Worm (Caenorhabditis elegans): Measurements from ENCODE around the gene R74.8.

The R74.8 gene

ce11 chrIII:4236178-4236577 lies 30.1 kb downstream of the R74.8 start (continued):
- no peak for TF ChIP-seq F44E2.7 (GFP tag; IDR thresholded peaks at IDR 0.05)
- no peak for TF ChIP-seq unc-39 (tag; optimal IDR thresholded peaks at IDR 0.05)

ce11 chrIII:4237660-4238059 lies 31.6 kb downstream of the R74.8 start:
- no peak for TF ChIP-seq nhr-42 (GFP tag; IDR thresholded peaks at IDR 0.05)
- no peak for TF ChIP-seq dmd-9 (GFP tag; IDR thresholded peaks at IDR 0.05)
- no peak for TF ChIP-seq F49E8.2 (tag; optimal IDR thresholded peaks at IDR 0.05; ENCODE audit: borderline replicate concordance)
- TF ChIP-seq Y105C5A.15 (GFP tag; IDR thresholded peaks at IDR 0.05), result no peak
- peak; percentile 81 for TF ChIP-seq hmg-1.1 (GFP tag; IDR thresholded peaks at IDR 0.05)
- TF ChIP-seq duxl-1 (tag; optimal IDR thresholded peaks at IDR 0.05; ENCODE audit: poor library complexity), result peak; percentile 70
- peak; percentile 87 for TF ChIP-seq gei-8 (GFP tag; optimal IDR thresholded peaks at IDR 0.05)
- TF ChIP-seq lin-29 (GFP tag; IDR thresholded peaks at IDR 0.05), result 0 out of 2 replicates have a peak, but pooled peaks have one; percentile 31
- TF ChIP-seq ztf-7 (tag; optimal IDR thresholded peaks at IDR 0.05), result peak; percentile 74
- peak; percentile 91 for TF ChIP-seq tra-1 (GFP tag; IDR thresholded peaks at IDR 0.05)
- no peak for TF ChIP-seq zip-2 (tag; optimal IDR thresholded peaks at IDR 0.05)
- peak; percentile 88 for TF ChIP-seq ceh-20 (GFP tag; IDR thresholded peaks at IDR 0.05)
- TF ChIP-seq ceh-44 (GFP tag; IDR thresholded peaks at IDR 0.05), result no peak
- TF ChIP-seq ZK337.2 (GFP tag; IDR thresholded peaks at IDR 0.05), result no peak
- no peak for TF ChIP-seq zfp-2 (tag; optimal IDR thresholded peaks at IDR 0.05)
- TF ChIP-seq T20F7.1 (GFP tag; optimal IDR thresholded peaks at IDR 0.05), result peak; percentile 71
- TF ChIP-seq madf-9 (GFP tag; conservative IDR thresholded peaks at IDR 0.05), result peak; percentile 70; the same call in 1 of the 2 replicates
- peak; percentile 76 for TF ChIP-seq mes-2 (tag; optimal IDR thresholded peaks at IDR 0.05; ENCODE audit: poor library complexity, severe bottlenecking)
- peak; percentile 86 for TF ChIP-seq pha-4 (GFP tag; IDR thresholded peaks at IDR 0.05)
- peak; percentile 87 for TF ChIP-seq pha-4 (tag; optimal IDR thresholded peaks at IDR 0.05)
- peak; percentile 83 for TF ChIP-seq arid-1 (GFP tag; conservative IDR thresholded peaks at IDR 0.05)
- no peak for TF ChIP-seq aly-2 (tag; optimal IDR thresholded peaks at IDR 0.05)
- TF ChIP-seq lir-3 (tag; optimal IDR thresholded peaks at IDR 0.05), result no peak
- peak; percentile 68 for TF ChIP-seq F37D6.2 (tag; optimal IDR thresholded peaks at IDR 0.05)
- TF ChIP-seq hlh-30 (tag; optimal IDR thresholded peaks at IDR 0.05; ENCODE audit: insufficient read depth), result peak; percentile 98
- TF ChIP-seq ZK546.5 (tag; optimal IDR thresholded peaks at IDR 0.05), result no peak
- peak; percentile 98 for TF ChIP-seq dmd-6 (GFP tag; IDR thresholded peaks at IDR 0.05)
- peak; percentile 54; the same call in 1 of the 2 replicates for TF ChIP-seq mxl-2 (GFP tag; conservative IDR thresholded peaks at IDR 0.05)
- TF ChIP-seq mep-1 (tag; optimal IDR thresholded peaks at IDR 0.05), result peak; percentile 96
- peak; percentile 87 for TF ChIP-seq nhr-102 (tag; optimal IDR thresholded peaks at IDR 0.05)
- TF ChIP-seq unc-62 (GFP tag; optimal IDR thresholded peaks at IDR 0.05 in 1 of 2), result peak in 1 of 2 experiments; percentile 100
- TF ChIP-seq unc-62 (tag; optimal IDR thresholded peaks at IDR 0.05), result no peak
- no peak for TF ChIP-seq D1046.2 (GFP tag; IDR thresholded peaks at IDR 0.05)
- no peak for TF ChIP-seq F10B5.3 (tag; optimal IDR thresholded peaks at IDR 0.05)
- peak; percentile 57; the same call in 1 of the 2 replicates for TF ChIP-seq set-16 (GFP tag; IDR thresholded peaks at IDR 0.05)
- TF ChIP-seq snpc-1.2 (GFP tag; IDR thresholded peaks at IDR 0.05), result no peak
- peak; percentile 83 for TF ChIP-seq zfp-3 (GFP tag; conservative IDR thresholded peaks at IDR 0.05)
- no peak for TF ChIP-seq snpc-4 (tag; optimal IDR thresholded peaks at IDR 0.05)
- TF ChIP-seq unc-39 (tag; optimal IDR thresholded peaks at IDR 0.05), result no peak
- no peak for TF ChIP-seq F26F4.8 (GFP tag; conservative IDR thresholded peaks at IDR 0.05)
- TF ChIP-seq dmd-8 (GFP tag; IDR thresholded peaks at IDR 0.05), result peak; percentile 72; the same call in 1 of the 2 replicates
- TF ChIP-seq daf-12 (tag; optimal IDR thresholded peaks at IDR 0.05), result no peak
- TF ChIP-seq sdz-12 (GFP tag; optimal IDR thresholded peaks at IDR 0.05), result no peak
- no peak for TF ChIP-seq ceh-82 (tag; optimal IDR thresholded peaks at IDR 0.05)
- peak; percentile 99 for TF ChIP-seq hlh-11 (tag; optimal IDR thresholded peaks at IDR 0.05)
- TF ChIP-seq zag-1 (tag; optimal IDR thresholded peaks at IDR 0.05), result no peak
- TF ChIP-seq fos-1 (tag; optimal IDR thresholded peaks at IDR 0.05), result no peak
- no peak for TF ChIP-seq skn-1 (tag; optimal IDR thresholded peaks at IDR 0.05)
- TF ChIP-seq nhr-237 (tag; optimal IDR thresholded peaks at IDR 0.05), result no peak
